Worm (Caenorhabditis elegans) whole organism, L2 larva: ENCODE data around the gene spl-1.

Experiments used
- ama-1 ChIP-seq: fragments of 150-350 bp; optimal IDR thresholded peaks from 2 replicates; lab custom pipeline; 2018; ENCODE audit warnings: inconsistent platforms
- gmeb-1 ChIP-seq: fragments of 150-350 bp; optimal IDR thresholded peaks from 2 replicates; lab custom pipeline; 2014; ENCODE audit warnings: missing biosample characterization, missing genetic modification characterization
- lin-11 ChIP-seq: fragments of 150-350 bp; sonication (generic microtip); optimal IDR thresholded peaks from 2 replicates; lab custom pipeline; 2014; ENCODE audit warnings: missing biosample characterization, missing genetic modification characterization, inconsistent platforms, mixed read lengths
- lin-13 ChIP-seq: fragments of 150-350 bp; optimal IDR thresholded peaks from 2 replicates; lab custom pipeline; 2014; ENCODE audit warnings: missing biosample characterization, missing genetic modification reagents, missing genetic modification characterization
- lsy-2 ChIP-seq, 2 experiments: fragments of 150-350 bp in 1 of 2; sonication (generic microtip) in 1 of 2; optimal IDR thresholded peaks; 2 replicates each; lab custom pipeline; 2014 to 2017; ENCODE audit warnings: missing biosample characterization in 2 of 2, missing genetic modification characterization in 2 of 2
- mdl-1 ChIP-seq, 2 experiments: fragments of 150-350 bp in 1 of 2; sonication (generic microtip) in 1 of 2; optimal IDR thresholded peaks; 2 replicates each; lab custom pipeline; 2017; ENCODE audit warnings: missing biosample characterization in 2 of 2, missing genetic modification characterization in 2 of 2
- nhr-77 ChIP-seq: fragments of 150-350 bp; optimal IDR thresholded peaks from 2 replicates; lab custom pipeline; 2014; ENCODE audit warnings: missing biosample characterization, missing genetic modification characterization
- skn-1 ChIP-seq: sonication (generic microtip); optimal IDR thresholded peaks from 2 replicates; lab custom pipeline; 2017; ENCODE audit warnings: missing biosample characterization, missing genetic modification characterization
- unc-39 ChIP-seq: fragments of 150-350 bp; optimal IDR thresholded peaks from 2 replicates; lab custom pipeline; 2014; ENCODE audit warnings: missing biosample characterization, missing genetic modification characterization
- unc-62 ChIP-seq: fragments of 150-350 bp; optimal IDR thresholded peaks from 2 replicates; lab custom pipeline; 2014; ENCODE audit warnings: missing biosample characterization, missing genetic modification reagents, missing genetic modification characterization
- ztf-11 ChIP-seq: sonication (generic microtip); optimal IDR thresholded peaks from 2 replicates; lab custom pipeline; 2017; ENCODE audit warnings: missing biosample characterization, missing genetic modification characterization

- TF ChIP-seq lin-11 (tag; lab: Kevin White, UChicago), result no peak
- no peak for TF ChIP-seq lin-13
- no peak for TF ChIP-seq unc-39 (tag; lab: Kevin White, UChicago)
- no peak for TF ChIP-seq skn-1
- no peak for TF ChIP-seq unc-62 (GFP tag; lab: Kevin White, UChicago)
- TF ChIP-seq ama-1, result no peak
- TF ChIP-seq ztf-11 (tag; lab: Kevin White, UChicago), result no peak
- TF ChIP-seq lsy-2 (tag; optimal IDR thresholded peaks at IDR 0.05; lab: Kevin White, UChicago), result no peak
- TF ChIP-seq nhr-77 (tag; lab: Kevin White, UChicago), result no peak
- no peak for TF ChIP-seq mdl-1 (tag; optimal IDR thresholded peaks at IDR 0.05; lab: Kevin White, UChicago)
- TF ChIP-seq gmeb-1 (tag; lab: Kevin White, UChicago), result no peak
Observed at ce11 chrIV:372146-372789, 10.7 kb downstream of the spl-1 start.
